Worm (Caenorhabditis elegans): ENCODE data around the gene R07G3.8.

- no peak for TF ChIP-seq blmp-1 (tag; optimal IDR thresholded peaks at IDR 0.05)
- no peak for TF ChIP-seq C34B4.2 (tag; optimal IDR thresholded peaks at IDR 0.05)
- no peak for TF ChIP-seq snpc-4 (tag; optimal IDR thresholded peaks at IDR 0.05)
- TF ChIP-seq aly-2 (tag; optimal IDR thresholded peaks at IDR 0.05): no peak
- no peak for TF ChIP-seq lir-3 (tag; optimal IDR thresholded peaks at IDR 0.05; ENCODE audit: poor library complexity)
- no peak for TF ChIP-seq nhr-11 (tag; optimal IDR thresholded peaks at IDR 0.05)
- TF ChIP-seq zag-1 (tag; optimal IDR thresholded peaks at IDR 0.05): no peak
- no peak for TF ChIP-seq nhr-237 (tag; optimal IDR thresholded peaks at IDR 0.05)
- TF ChIP-seq rnt-1 (tag; optimal IDR thresholded peaks at IDR 0.05): no peak
- no peak for TF ChIP-seq elt-2 (tag; optimal IDR thresholded peaks at IDR 0.05)
- TF ChIP-seq unc-98 (GFP tag; IDR thresholded peaks at IDR 0.05): no peak
- no peak for TF ChIP-seq unc-130 (tag; optimal IDR thresholded peaks at IDR 0.05)
- no peak for TF ChIP-seq lin-39 (tag; optimal IDR thresholded peaks at IDR 0.05)
Measured at ce11 chrII:7670039-7670438, 49.7 kb upstream of the R07G3.8 start.

All from whole organism, L1 larva.